Fruit fly (Drosophila melanogaster): ENCODE results near the gene retm.

dm6 chr2L:6423148-6423547 lies 32.6 kb downstream of the retm start, which contains the start of gene Tig:
- TF ChIP-seq pan (optimal IDR thresholded peaks at IDR 0.05) (no peak), usp (GFP tag; optimal IDR thresholded peaks at IDR 0.05) (no peak)
